Fruit fly (Drosophila melanogaster): ENCODE data around the gene CG43251.
A peak's percentile ranks its signal among the peaks of the same experiment; 100 is the strongest.

The CG43251 gene

DNA sequence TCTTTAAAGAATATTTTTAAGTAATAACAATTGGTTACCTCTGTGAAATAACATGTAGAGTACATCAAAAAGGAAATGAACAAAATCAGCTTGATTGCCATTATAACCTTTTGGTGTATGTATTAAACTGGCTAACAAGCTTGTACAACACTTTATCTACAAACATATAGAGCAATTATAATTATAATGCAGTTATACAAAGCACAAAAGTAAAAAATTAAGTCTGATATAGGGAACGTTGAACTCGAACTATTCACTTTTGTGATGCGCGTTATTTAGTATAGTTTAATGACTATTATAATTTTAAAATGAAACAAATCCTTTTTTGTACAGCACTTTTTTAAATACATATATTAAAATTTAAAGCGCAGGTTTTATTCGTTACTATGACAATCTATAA is 3.1 kb upstream of the CG43251 start, which contains the start of gene CG33912:
Gene CG33912, minus strand, starts transcription at position 101 of the 400 bp plus-strand sequence.
- TF ChIP-seq OdsH (GFP tag; optimal IDR thresholded peaks at IDR 0.05) = no peak
- no peak for TF ChIP-seq Hnf4 (GFP tag; optimal IDR thresholded peaks at IDR 0.05)
- TF ChIP-seq GATAd (GFP tag; optimal IDR thresholded peaks at IDR 0.05) = no peak
- no peak for TF ChIP-seq Rel (GFP tag; optimal IDR thresholded peaks at IDR 0.05)
- no peak for TF ChIP-seq Rel (tag; optimal IDR thresholded peaks at IDR 0.05)
- TF ChIP-seq Myc (optimal IDR thresholded peaks at IDR 0.05) = no peak

DNA sequence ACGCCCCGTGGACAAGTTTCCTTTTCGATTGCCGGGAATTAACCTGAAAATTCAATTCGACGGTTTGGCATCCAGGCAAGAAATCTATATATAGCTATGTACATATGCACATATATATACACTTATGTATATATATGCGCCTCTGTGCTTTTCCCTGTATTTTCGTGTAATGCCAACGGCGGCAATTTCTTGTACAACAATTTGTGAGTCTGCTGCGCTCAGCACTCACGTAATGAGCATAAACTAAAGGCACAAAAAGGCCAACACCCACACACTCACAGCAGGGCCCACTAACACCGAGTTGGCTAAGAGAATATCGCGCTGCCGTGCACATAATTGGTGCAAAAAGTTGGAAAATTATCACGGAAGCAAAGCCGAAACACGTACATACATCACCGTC is 2.8 kb downstream of the CG43251 start:
- TF ChIP-seq Dif (GFP tag; optimal IDR thresholded peaks at IDR 0.05; ENCODE audit: partially characterized antibody) = no peak
- no peak for TF ChIP-seq Rel (GFP tag; optimal IDR thresholded peaks at IDR 0.05)
- TF ChIP-seq Rel (tag; optimal IDR thresholded peaks at IDR 0.05) = no peak
- TF ChIP-seq Hnf4 (GFP tag; optimal IDR thresholded peaks at IDR 0.05) = no peak
- TF ChIP-seq rgr (GFP tag; optimal IDR thresholded peaks at IDR 0.05) = no peak
- no peak for TF ChIP-seq CG32264 (GFP tag; optimal IDR thresholded peaks at IDR 0.05)
- TF ChIP-seq foxo (GFP tag; optimal IDR thresholded peaks at IDR 0.05) = no peak
- TF ChIP-seq Hr83 (GFP tag; optimal IDR thresholded peaks at IDR 0.05; ENCODE audit: poor library complexity, severe bottlenecking) = no peak
- TF ChIP-seq h (GFP tag; optimal IDR thresholded peaks at IDR 0.05) = no peak
- no peak for TF ChIP-seq lola (GFP tag; optimal IDR thresholded peaks at IDR 0.05)
- no peak for TF ChIP-seq fru (GFP tag; optimal IDR thresholded peaks at IDR 0.05)
- no peak for TF ChIP-seq N (GFP tag; optimal IDR thresholded peaks at IDR 0.05)

DNA sequence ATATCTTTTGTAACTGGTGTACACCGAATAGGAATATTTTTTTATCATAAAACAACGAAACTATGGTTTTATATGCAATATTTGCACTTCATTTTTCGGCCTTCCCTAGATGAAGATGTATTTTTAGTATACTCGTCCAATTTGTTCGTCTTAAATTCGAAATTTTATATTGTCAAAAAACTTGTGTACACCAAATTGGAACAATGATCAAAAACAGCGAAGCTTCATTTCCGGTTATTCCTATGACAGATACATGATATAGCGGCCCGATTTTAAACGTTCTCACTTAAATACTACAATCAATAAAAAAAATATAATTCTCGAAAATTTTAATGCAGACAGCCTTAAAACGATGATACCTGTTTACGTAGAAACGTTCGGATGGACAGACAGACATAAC is 8.5 kb downstream of the CG43251 start:
- TF ChIP-seq br (GFP tag; optimal IDR thresholded peaks at IDR 0.05) = no peak
- TF ChIP-seq ey (GFP tag; optimal IDR thresholded peaks at IDR 0.05) = no peak
- TF ChIP-seq Mio (GFP tag; optimal IDR thresholded peaks at IDR 0.05) = no peak
- TF ChIP-seq psq (GFP tag; optimal IDR thresholded peaks at IDR 0.05) = no peak
- TF ChIP-seq pan (optimal IDR thresholded peaks at IDR 0.05) = no peak
- TF ChIP-seq Hnf4 (GFP tag; optimal IDR thresholded peaks at IDR 0.05) = no peak
- TF ChIP-seq Myc (optimal IDR thresholded peaks at IDR 0.05) = no peak
- no peak for TF ChIP-seq lola (GFP tag; optimal IDR thresholded peaks at IDR 0.05)
- TF ChIP-seq GATAd (GFP tag; optimal IDR thresholded peaks at IDR 0.05) = no peak
- no peak for TF ChIP-seq N (GFP tag; optimal IDR thresholded peaks at IDR 0.05)

DNA sequence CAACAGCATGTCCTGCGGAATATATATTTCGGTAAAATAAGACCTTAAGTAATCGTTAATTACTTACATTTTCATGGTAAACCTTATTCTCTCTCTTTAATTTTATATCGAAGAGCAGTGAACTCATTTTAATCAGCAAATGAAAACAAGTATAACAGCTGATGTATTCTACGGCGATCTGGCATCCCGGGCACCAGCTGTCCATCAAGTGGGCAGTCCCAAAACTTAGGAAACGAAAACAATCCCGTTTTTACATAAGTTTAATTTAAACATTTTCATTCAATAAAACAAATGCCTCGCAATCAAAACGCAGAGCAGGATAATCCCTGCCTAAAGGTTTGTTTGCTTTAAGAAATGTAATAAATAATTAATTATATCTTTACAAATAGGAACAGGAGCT is 10.7 kb downstream of the CG43251 start, which contains the start of the genes CG4074 and CG4186:
Gene CG4074, minus strand, starts transcription at position 151 of the 400 bp plus-strand sequence.
Gene CG4186, plus strand, starts transcription at position 237 of the 400 bp plus-strand sequence.
- no peak for TF ChIP-seq dl (GFP tag; optimal IDR thresholded peaks at IDR 0.05; ENCODE audit: insufficient read depth in 1 of 2, partially characterized antibody in 2 of 2)
- no peak for TF ChIP-seq Hr78 (GFP tag; optimal IDR thresholded peaks at IDR 0.05)
- no peak for TF ChIP-seq Vsx2 (GFP tag; optimal IDR thresholded peaks at IDR 0.05; ENCODE audit: partially characterized antibody)
- peak; percentile 5 for TF ChIP-seq sage (GFP tag; optimal IDR thresholded peaks at IDR 0.05)
- no peak for TF ChIP-seq br (GFP tag; optimal IDR thresholded peaks at IDR 0.05)

DNA sequence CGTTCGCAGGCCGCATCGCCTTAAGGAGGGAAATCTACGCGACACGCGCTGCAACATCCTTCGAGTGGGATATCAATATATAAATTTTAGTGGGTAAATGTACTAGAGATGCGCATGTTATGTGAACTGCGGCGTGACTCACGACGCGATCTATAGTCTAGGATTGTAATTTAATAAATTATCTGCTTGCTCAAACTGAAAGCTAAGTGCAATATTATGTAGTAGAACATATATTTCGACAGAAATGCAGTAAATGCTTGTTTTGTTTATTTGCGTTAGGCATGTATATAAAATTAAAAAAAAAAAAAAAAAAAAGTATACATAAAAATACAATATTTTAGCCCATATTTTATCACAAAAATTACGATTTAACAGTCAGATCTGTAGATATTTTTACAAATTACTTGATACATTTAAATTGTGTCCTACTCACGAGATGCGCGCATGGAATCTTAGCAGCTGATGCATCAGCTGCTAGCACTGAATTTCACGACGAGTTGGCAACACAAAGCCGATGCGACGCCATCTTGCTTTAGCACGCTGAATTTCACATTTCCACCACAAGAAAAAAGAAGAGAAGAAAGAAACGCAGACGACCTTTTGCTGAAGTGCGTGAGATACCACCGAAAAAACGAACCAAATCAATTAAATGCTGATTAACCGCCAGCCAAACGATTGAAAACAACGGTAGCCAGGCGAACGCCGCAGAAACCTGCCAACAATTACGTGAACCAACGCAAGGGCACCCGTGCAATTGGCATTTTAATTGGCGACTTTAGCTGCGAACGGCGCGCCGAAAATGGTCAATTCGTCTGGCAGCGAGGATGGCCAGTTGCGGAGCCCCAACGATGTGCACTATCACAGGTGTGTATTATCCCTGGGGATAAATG is 12.6 kb downstream of the CG43251 start, which contains the start of the genes CG4042 and Pitslre:
Gene CG4042, minus strand, starts transcription at position 507 of the 890 bp plus-strand sequence.
Gene Pitslre, plus strand, starts transcription at position 528 of the 890 bp plus-strand sequence.
- TF ChIP-seq CG9705 (GFP tag; optimal IDR thresholded peaks at IDR 0.05) (no peak), dl (GFP tag; optimal IDR thresholded peaks at IDR 0.05; ENCODE audit: insufficient read depth in 1 of 2, partially characterized antibody in 2 of 2) (no peak), Hr78 (GFP tag; optimal IDR thresholded peaks at IDR 0.05) (no peak), pan (optimal IDR thresholded peaks at IDR 0.05) (no peak), tai (GFP tag; optimal IDR thresholded peaks at IDR 0.05) (no peak), h (GFP tag; optimal IDR thresholded peaks at IDR 0.05) (peak; percentile 52), rgr (GFP tag; optimal IDR thresholded peaks at IDR 0.05) (peak; percentile 47), usp (GFP tag; optimal IDR thresholded peaks at IDR 0.05) (no peak), fru (GFP tag; optimal IDR thresholded peaks at IDR 0.05) (peak; percentile 38), CG32264 (GFP tag; optimal IDR thresholded peaks at IDR 0.05) (no peak), N (GFP tag; optimal IDR thresholded peaks at IDR 0.05) (no peak), OdsH (GFP tag; optimal IDR thresholded peaks at IDR 0.05) (peak; percentile 54), br (GFP tag; optimal IDR thresholded peaks at IDR 0.05) (peak; percentile 6), GATAd (GFP tag; optimal IDR thresholded peaks at IDR 0.05) (no peak), Myc (optimal IDR thresholded peaks at IDR 0.05) (no peak), Hnf4 (GFP tag; optimal IDR thresholded peaks at IDR 0.05) (peak; percentile 58), foxo (GFP tag; optimal IDR thresholded peaks at IDR 0.05) (peak in 1 of 2 experiments; percentile 67), woc (GFP tag; optimal IDR thresholded peaks at IDR 0.05) (peak; percentile 31), brk (GFP tag; optimal IDR thresholded peaks at IDR 0.05) (peak; percentile 72), Mio (GFP tag; optimal IDR thresholded peaks at IDR 0.05) (no peak), ey (GFP tag; optimal IDR thresholded peaks at IDR 0.05) (no peak), Sp1 (GFP tag; optimal IDR thresholded peaks at IDR 0.05) (no peak), dsf (GFP tag; optimal IDR thresholded peaks at IDR 0.05; ENCODE audit: borderline replicate concordance) (no peak), lola (GFP tag; optimal IDR thresholded peaks at IDR 0.05) (no peak), Vsx2 (GFP tag; optimal IDR thresholded peaks at IDR 0.05; ENCODE audit: partially characterized antibody) (no peak), psq (GFP tag; optimal IDR thresholded peaks at IDR 0.05) (peak; percentile 57), jim (GFP tag; optimal IDR thresholded peaks at IDR 0.05) (no peak), sv (GFP tag; optimal IDR thresholded peaks at IDR 0.05) (peak; percentile 35), Jra (GFP tag; optimal IDR thresholded peaks at IDR 0.05) (peak; percentile 22), Hr83 (GFP tag; optimal IDR thresholded peaks at IDR 0.05; ENCODE audit: poor library complexity, severe bottlenecking) (peak; percentile 23), dmrt93B (GFP tag; optimal IDR thresholded peaks at IDR 0.05) (peak; percentile 13), Dif (GFP tag; optimal IDR thresholded peaks at IDR 0.05; ENCODE audit: partially characterized antibody) (no peak), Dfd (GFP tag; optimal IDR thresholded peaks at IDR 0.05) (no peak)
